Fruit fly (Drosophila melanogaster) whole organism, adult: ENCODE data around the gene Rcd-1.

Source experiments
- CG11617 ChIP-seq: fragments of 200-800 bp; sonication (Bioruptor generic); optimal IDR thresholded peaks from 2 replicates; lab custom pipeline; 2017; ENCODE audit warnings: mild to moderate bottlenecking, missing biosample characterization, missing genetic modification reagents, missing genetic modification characterization
- CG12768 ChIP-seq: fragments of 200-800 bp; sonication (Bioruptor generic); optimal IDR thresholded peaks from 2 replicates; lab custom pipeline; 2017; ENCODE audit warnings: missing biosample characterization, missing genetic modification characterization, mild to moderate bottlenecking, moderate library complexity, missing genetic modification reagents
- CG14711 ChIP-seq: fragments of 200-800 bp; sonication (Bioruptor generic); optimal IDR thresholded peaks from 2 replicates; lab custom pipeline; 2018; ENCODE audit warnings: missing biosample characterization, mild to moderate bottlenecking, missing genetic modification characterization, moderate library complexity
- CG1620 ChIP-seq: fragments of 200-800 bp; sonication (Bioruptor generic); optimal IDR thresholded peaks from 2 replicates; lab custom pipeline; 2016; ENCODE audit warnings: missing biosample characterization, missing genetic modification characterization
- CG33017 ChIP-seq: fragments of 200-800 bp; sonication (Bioruptor generic); optimal IDR thresholded peaks from 2 replicates; lab custom pipeline; 2018; ENCODE audit warnings: missing biosample characterization, mild to moderate bottlenecking, missing genetic modification characterization, moderate library complexity
- CG5204 ChIP-seq: fragments of 200-800 bp; sonication (Bioruptor generic); optimal IDR thresholded peaks from 2 replicates; lab custom pipeline; 2016; ENCODE audit warnings: missing biosample characterization, missing genetic modification characterization
- CG7045 ChIP-seq: fragments of 200-800 bp; sonication (Bioruptor generic); optimal IDR thresholded peaks from 2 replicates; lab custom pipeline; 2017; ENCODE audit warnings: missing biosample characterization, mild to moderate bottlenecking, missing genetic modification characterization
- CG7101 ChIP-seq: fragments of 200-800 bp; sonication (Bioruptor generic); optimal IDR thresholded peaks from 2 replicates; lab custom pipeline; 2018; ENCODE audit warnings: missing biosample characterization, mild to moderate bottlenecking, missing genetic modification characterization, moderate library complexity
- Clk ChIP-seq: fragments of 200-800 bp; sonication (Bioruptor generic); optimal IDR thresholded peaks from 2 replicates; lab custom pipeline; 2017; ENCODE audit warnings: missing biosample characterization, missing genetic modification characterization
- Crg-1 ChIP-seq: fragments of 200-800 bp; sonication (Bioruptor generic); optimal IDR thresholded peaks from 2 replicates; lab custom pipeline; 2016; ENCODE audit warnings: missing biosample characterization, missing genetic modification characterization
- Hr96 ChIP-seq: fragments of 200-800 bp; sonication (Bioruptor generic); optimal IDR thresholded peaks from 2 replicates; lab custom pipeline; 2016; ENCODE audit warnings: missing biosample characterization, missing genetic modification characterization
- Mnt ChIP-seq: fragments of 200-800 bp; sonication (Bioruptor generic); optimal IDR thresholded peaks from 2 replicates; lab custom pipeline; 2016; ENCODE audit warnings: missing biosample characterization, mild to moderate bottlenecking, missing genetic modification characterization
- bab1 ChIP-seq: fragments of 200-800 bp; sonication (Bioruptor generic); optimal IDR thresholded peaks from 3 replicates; lab custom pipeline; 2019; ENCODE audit warnings: missing biosample characterization, mild to moderate bottlenecking, missing genetic modification characterization, moderate library complexity
- cic ChIP-seq: fragments of 200-800 bp; sonication (Bioruptor generic); optimal IDR thresholded peaks from 2 replicates; lab custom pipeline; 2017; ENCODE audit warnings: missing biosample characterization, mild to moderate bottlenecking, missing genetic modification characterization, moderate library complexity
- cnc ChIP-seq, 2 experiments: fragments of >200 bp; optimal IDR thresholded peaks; 2 replicates each; lab custom pipeline; 2017
- kay ChIP-seq: fragments of 200-800 bp; sonication (Bioruptor generic); peaks from one replicate; lab custom pipeline; 2016; ENCODE audit warnings: missing biosample characterization, missing genetic modification characterization, borderline replicate concordance
- ovo ChIP-seq: fragments of 200-800 bp; sonication (Bioruptor generic); optimal IDR thresholded peaks from 2 replicates; lab custom pipeline; 2016; ENCODE audit warnings: missing biosample characterization, missing genetic modification characterization
- pad ChIP-seq: fragments of 200-800 bp; sonication (Bioruptor generic); optimal IDR thresholded peaks from 3 replicates; lab custom pipeline; 2017; ENCODE audit warnings: missing biosample characterization, missing genetic modification characterization, mild to moderate bottlenecking, moderate library complexity, missing genetic modification reagents
- tj ChIP-seq: fragments of 200-800 bp; sonication (Bioruptor generic); optimal IDR thresholded peaks from 3 replicates; lab custom pipeline; 2017; ENCODE audit warnings: missing biosample characterization, mild to moderate bottlenecking, missing genetic modification characterization, moderate library complexity
- toe ChIP-seq: fragments of 200-800 bp; sonication (Bioruptor generic); optimal IDR thresholded peaks from 2 replicates; lab custom pipeline; 2016; ENCODE audit warnings: missing biosample characterization, missing genetic modification characterization

The Rcd-1 gene

DNA sequence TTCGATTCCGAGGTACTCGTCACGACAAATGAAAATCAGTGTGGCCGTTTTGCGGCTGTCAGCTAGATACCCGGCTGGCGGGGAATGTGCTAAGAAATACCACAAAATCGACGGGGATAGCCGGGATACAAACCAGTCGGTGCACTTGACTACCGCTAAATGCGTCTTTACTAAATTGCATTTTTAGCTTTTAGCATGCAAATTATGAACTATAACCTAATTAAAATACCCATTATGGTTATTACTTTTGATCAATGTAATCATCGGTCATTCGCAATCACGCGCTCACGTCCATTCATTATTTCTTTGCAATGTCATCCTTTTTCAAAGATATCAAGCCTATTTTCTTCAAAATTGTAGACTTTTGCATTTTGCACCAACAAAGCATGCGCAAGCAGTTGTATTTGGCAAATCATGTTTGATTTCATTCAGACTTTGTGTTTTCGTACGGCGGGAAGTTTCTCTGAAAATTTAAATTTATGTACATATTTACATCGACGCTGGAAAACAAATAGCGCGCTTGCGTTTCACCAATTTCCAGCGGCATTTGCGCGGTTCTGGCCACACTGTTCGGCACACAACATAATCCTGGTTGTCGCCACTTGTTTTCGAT lies at the start of gene Rcd-1:
Gene Rcd-1 (plus strand): TSS at position 440 of the 613 bp plus-strand sequence.
- TF ChIP-seq cnc (optimal IDR thresholded peaks at IDR 0.05; lab: Kevin White, UChicago): no peak
- TF ChIP-seq CG5204 (GFP tag; lab: Kevin White, UChicago): no peak
- no peak for TF ChIP-seq Mnt (GFP tag; lab: Kevin White, UChicago)
- TF ChIP-seq bab1 (GFP tag; lab: Kevin White, UChicago): no peak
- no peak for TF ChIP-seq Crg-1 (GFP tag; lab: Kevin White, UChicago)
- TF ChIP-seq CG33017 (tag; lab: Kevin White, UChicago): no peak
- TF ChIP-seq tj (GFP tag; lab: Kevin White, UChicago): no peak
- no peak for TF ChIP-seq ovo
- no peak for TF ChIP-seq Hr96 (GFP tag; lab: Kevin White, UChicago)
- no peak for TF ChIP-seq CG7045 (GFP tag; lab: Kevin White, UChicago)
- no peak for TF ChIP-seq CG1620 (GFP tag; lab: Kevin White, UChicago)
- TF ChIP-seq CG7101 (tag; lab: Kevin White, UChicago): no peak
- TF ChIP-seq Clk: no peak
- no peak for TF ChIP-seq pad (GFP tag; lab: Kevin White, UChicago)
- TF ChIP-seq CG14711: no peak
- TF ChIP-seq toe (GFP tag; lab: Kevin White, UChicago): no peak
- TF ChIP-seq kay: no peak
- TF ChIP-seq CG11617 (GFP tag; lab: Kevin White, UChicago): no peak
- TF ChIP-seq CG12768 (GFP tag; lab: Kevin White, UChicago): no peak
- TF ChIP-seq cic (GFP tag; lab: Kevin White, UChicago): no peak

- no peak for TF ChIP-seq CG14711
- TF ChIP-seq bab1 (GFP tag; lab: Kevin White, UChicago): no peak
- no peak for TF ChIP-seq tj (GFP tag; lab: Kevin White, UChicago)
- no peak for TF ChIP-seq Crg-1 (GFP tag; lab: Kevin White, UChicago)
- TF ChIP-seq CG7101 (tag; lab: Kevin White, UChicago): no peak
- no peak for TF ChIP-seq Hr96 (GFP tag; lab: Kevin White, UChicago)
- no peak for TF ChIP-seq CG33017 (tag; lab: Kevin White, UChicago)
- no peak for TF ChIP-seq ovo
- no peak for TF ChIP-seq kay
- TF ChIP-seq cic (GFP tag; lab: Kevin White, UChicago): no peak
- TF ChIP-seq pad (GFP tag; lab: Kevin White, UChicago): no peak
- no peak for TF ChIP-seq CG1620 (GFP tag; lab: Kevin White, UChicago)
- TF ChIP-seq Mnt (GFP tag; lab: Kevin White, UChicago): no peak
- TF ChIP-seq CG11617 (GFP tag; lab: Kevin White, UChicago): no peak
- no peak for TF ChIP-seq CG7045 (GFP tag; lab: Kevin White, UChicago)
- no peak for TF ChIP-seq cnc (optimal IDR thresholded peaks at IDR 0.05; lab: Kevin White, UChicago)
Measured at dm6 chrX:19590070-19590469, 48.5 kb upstream of the Rcd-1 start, which contains the start of gene CG14219. CG14219 (minus strand) TSS chrX:19590170.

- no peak for TF ChIP-seq Mnt (GFP tag; lab: Kevin White, UChicago)
- TF ChIP-seq CG7101 (tag; lab: Kevin White, UChicago): no peak
- TF ChIP-seq tj (GFP tag; lab: Kevin White, UChicago): no peak
- TF ChIP-seq bab1 (GFP tag; lab: Kevin White, UChicago): no peak
- TF ChIP-seq CG11617 (GFP tag; lab: Kevin White, UChicago): no peak
- no peak for TF ChIP-seq CG7045 (GFP tag; lab: Kevin White, UChicago)
- no peak for TF ChIP-seq kay
- TF ChIP-seq Hr96 (GFP tag; lab: Kevin White, UChicago): no peak
- TF ChIP-seq cic (GFP tag; lab: Kevin White, UChicago): no peak
- no peak for TF ChIP-seq CG1620 (GFP tag; lab: Kevin White, UChicago)
- TF ChIP-seq CG5204 (GFP tag; lab: Kevin White, UChicago): no peak
- no peak for TF ChIP-seq pad (GFP tag; lab: Kevin White, UChicago)
- TF ChIP-seq ovo: no peak
Measured at dm6 chrX:19590579-19590978, 48.0 kb upstream of the Rcd-1 start.

- TF ChIP-seq CG33017 (tag; lab: Kevin White, UChicago) (no peak), cic (GFP tag; lab: Kevin White, UChicago) (no peak), CG12768 (GFP tag; lab: Kevin White, UChicago) (no peak), Clk (no peak), Mnt (GFP tag; lab: Kevin White, UChicago) (no peak), toe (GFP tag; lab: Kevin White, UChicago) (no peak), CG7101 (tag; lab: Kevin White, UChicago) (no peak), bab1 (GFP tag; lab: Kevin White, UChicago) (no peak), ovo (no peak), CG11617 (GFP tag; lab: Kevin White, UChicago) (no peak), CG1620 (GFP tag; lab: Kevin White, UChicago) (no peak), CG14711 (no peak), pad (GFP tag; lab: Kevin White, UChicago) (no peak), Hr96 (GFP tag; lab: Kevin White, UChicago) (no peak), tj (GFP tag; lab: Kevin White, UChicago) (no peak), CG5204 (GFP tag; lab: Kevin White, UChicago) (no peak), CG7045 (GFP tag; lab: Kevin White, UChicago) (no peak), cnc (optimal IDR thresholded peaks at IDR 0.05; lab: Kevin White, UChicago) (no peak), kay (no peak), Crg-1 (GFP tag; lab: Kevin White, UChicago) (no peak)
Measured at dm6 chrX:19592309-19592708, 46.3 kb upstream of the Rcd-1 start, which contains the start of gene CG14205. CG14205 (plus strand) TSS chrX:19592609.

DNA sequence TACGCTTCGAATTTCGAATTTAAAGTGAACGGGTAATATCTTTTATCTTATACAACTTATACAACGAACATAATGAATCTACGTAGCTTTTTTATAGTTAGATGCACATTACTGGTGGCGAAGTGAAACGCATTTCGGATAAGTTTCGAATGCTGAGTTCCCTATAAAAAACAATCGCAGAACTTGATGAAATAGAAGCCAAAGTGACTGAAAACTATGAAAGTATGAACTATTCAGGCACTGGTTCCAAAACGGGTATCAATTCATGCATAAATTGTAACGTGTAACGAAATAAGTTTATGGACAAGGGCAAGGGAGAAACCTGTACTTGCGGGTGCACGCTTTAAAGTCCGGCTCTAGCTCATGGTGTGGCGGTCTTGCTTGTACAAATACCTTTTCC lies 42.7 kb upstream of the Rcd-1 start:
- TF ChIP-seq CG5204 (GFP tag; lab: Kevin White, UChicago) (no peak), CG11617 (GFP tag; lab: Kevin White, UChicago) (no peak), CG33017 (tag; lab: Kevin White, UChicago) (no peak), CG12768 (GFP tag; lab: Kevin White, UChicago) (no peak), CG7045 (GFP tag; lab: Kevin White, UChicago) (no peak), CG7101 (tag; lab: Kevin White, UChicago) (no peak), toe (GFP tag; lab: Kevin White, UChicago) (no peak), ovo (no peak), cic (GFP tag; lab: Kevin White, UChicago) (no peak)
